Worm (Caenorhabditis elegans) whole organism, L1 larva: ENCODE results near the gene Y69A2AR.31.

Experiments used
- C16A3.4 ChIP-seq: fragments of 150-350 bp; optimal IDR thresholded peaks from 2 replicates; lab custom pipeline; 2014; ENCODE audit warnings: missing biosample characterization, missing genetic modification characterization
- aly-2 ChIP-seq: fragments of 150-350 bp; optimal IDR thresholded peaks from 2 replicates; lab custom pipeline; 2014; ENCODE audit warnings: missing biosample characterization, missing genetic modification characterization
- ceh-82 ChIP-seq, 3 experiments: fragments of 150-350 bp in 1 of 3; sonication (generic microtip) in 2 of 3; optimal IDR thresholded peaks; 2 replicates each; lab custom pipeline; 2014 to 2017; ENCODE audit warnings: missing biosample characterization in 3 of 3, missing genetic modification characterization in 3 of 3
- efl-1 ChIP-seq, 4 experiments: fragments of 150-350 bp; optimal IDR thresholded peaks in 3 of 4; peaks in 1 of 4; 1 replicate in 1 of 4; 2 replicates in 3 of 4; lab custom pipeline; 2014; ENCODE audit warnings: missing biosample characterization in 2 of 4, missing genetic modification characterization in 2 of 4, missing genetic modification reagents in 2 of 4
- egl-27 ChIP-seq, 2 experiments: fragments of 150-350 bp in 1 of 2; sonication (generic microtip); optimal IDR thresholded peaks; 3 replicates each; lab custom pipeline; 2017 to 2018; ENCODE audit warnings: missing biosample characterization in 2 of 2, missing genetic modification characterization in 2 of 2, missing genetic modification reagents in 2 of 2
- isw-1 ChIP-seq: fragments of 200-800 bp; sonication (Bioruptor generic); IDR thresholded peaks from 2 replicates; pipeline ENCODE4 v1.3.6; 2022; ENCODE audit warnings: missing genetic modification characterization, missing compliant biosample characterization
- lin-13 ChIP-seq: fragments of 150-350 bp; optimal IDR thresholded peaks from 2 replicates; lab custom pipeline; 2014; ENCODE audit warnings: missing biosample characterization, missing genetic modification reagents, missing genetic modification characterization
- lin-14 ChIP-seq: fragments of 200-800 bp; sonication (Bioruptor generic); optimal IDR thresholded peaks from 2 replicates; lab custom pipeline; 2018; ENCODE audit warnings: mild to moderate bottlenecking, missing genetic modification characterization, moderate library complexity, missing compliant biosample characterization
- nhr-11 ChIP-seq: fragments of 150-350 bp; optimal IDR thresholded peaks from 2 replicates; lab custom pipeline; 2014; ENCODE audit warnings: missing biosample characterization, missing genetic modification characterization
- nhr-12 ChIP-seq: sonication (generic microtip); optimal IDR thresholded peaks from 2 replicates; lab custom pipeline; 2017; ENCODE audit warnings: missing biosample characterization, missing genetic modification characterization
- nhr-71 ChIP-seq: sonication (generic microtip); optimal IDR thresholded peaks from 2 replicates; lab custom pipeline; 2016; ENCODE audit warnings: mild to moderate bottlenecking, missing genetic modification characterization, moderate library complexity, missing compliant biosample characterization
- sox-4 ChIP-seq: sonication (generic microtip); optimal IDR thresholded peaks from 2 replicates; lab custom pipeline; 2016; ENCODE audit warnings: missing genetic modification characterization, missing compliant biosample characterization
- unc-62 ChIP-seq: fragments of 150-350 bp; optimal IDR thresholded peaks from 2 replicates; lab custom pipeline; 2014; ENCODE audit warnings: missing biosample characterization, missing genetic modification reagents, missing genetic modification characterization
- ztf-11 ChIP-seq, 2 experiments: sonication (generic microtip); optimal IDR thresholded peaks; 2 replicates each; lab custom pipeline; 2016 to 2017; ENCODE audit warnings: missing genetic modification characterization in 2 of 2, missing biosample characterization in 1 of 2, missing compliant biosample characterization in 1 of 2

ce11 chrIV:2705675-2706074 lies 41.9 kb upstream of the Y69A2AR.31 start:
- TF ChIP-seq ztf-11 (tag; optimal IDR thresholded peaks at IDR 0.05; lab: Kevin White, UChicago) = peak in 1 of 2 experiments; percentile 10
- TF ChIP-seq nhr-11 = no peak
- no peak for TF ChIP-seq ceh-82 (tag; optimal IDR thresholded peaks at IDR 0.05; lab: Kevin White, UChicago)
- TF ChIP-seq unc-62 (GFP tag; lab: Kevin White, UChicago) = no peak
- no peak for TF ChIP-seq isw-1 (GFP tag; lab: Robert Waterston, UW)
- TF ChIP-seq aly-2 (tag; lab: Kevin White, UChicago) = no peak
- no peak for TF ChIP-seq lin-14
- no peak for TF ChIP-seq sox-4 (tag; lab: Kevin White, UChicago)
- no peak for TF ChIP-seq nhr-12 (tag; lab: Kevin White, UChicago)
- no peak for TF ChIP-seq C16A3.4 (tag; lab: Kevin White, UChicago)
- TF ChIP-seq lin-13 (GFP tag; lab: Kevin White, UChicago) = no peak
- no peak for TF ChIP-seq nhr-71 (tag; lab: Kevin White, UChicago)
- TF ChIP-seq efl-1 (optimal IDR thresholded peaks at IDR 0.05; lab: Kevin White, UChicago) = no peak
- TF ChIP-seq efl-1 (GFP tag; optimal IDR thresholded peaks at IDR 0.05 in 1 of 2; lab: Kevin White, UChicago) = peak in 1 of 2 experiments; percentile 5
- TF ChIP-seq egl-27 (tag; optimal IDR thresholded peaks at IDR 0.05; lab: Kevin White, UChicago) = no peak
